Worm (Caenorhabditis elegans) whole organism, early embryonic: ENCODE data around the gene him-10.

Source experiments
- B0310.2 ChIP-seq: sonication (generic microtip); optimal IDR thresholded peaks from 2 replicates; lab custom pipeline; 2016; ENCODE audit warnings: mild to moderate bottlenecking, missing genetic modification characterization, missing compliant biosample characterization
- ama-1 ChIP-seq: fragments of 150-350 bp; optimal IDR thresholded peaks from 2 replicates; lab custom pipeline; 2014
- ets-7 ChIP-seq: sonication (generic microtip); optimal IDR thresholded peaks from 2 replicates; lab custom pipeline; 2016; ENCODE audit warnings: missing genotype, missing genetic modification characterization, missing compliant biosample characterization
- hmg-4 ChIP-seq: fragments of 200-800 bp; sonication (Bioruptor generic); optimal IDR thresholded peaks from 2 replicates; lab custom pipeline; 2018; ENCODE audit warnings: mild to moderate bottlenecking, missing genetic modification characterization, missing compliant biosample characterization
- pes-1 ChIP-seq: fragments of 200-800 bp; sonication (Bioruptor generic); IDR thresholded peaks from 2 replicates; pipeline ENCODE4 v1.3.6; 2022; ENCODE audit warnings: missing genetic modification reagents, missing genetic modification characterization, missing compliant biosample characterization
- scrt-1 ChIP-seq: fragments of 200-800 bp; sonication (Bioruptor generic); IDR thresholded peaks from 2 replicates; pipeline ENCODE4 v1.3.6; 2022; ENCODE audit warnings: missing genetic modification characterization, missing compliant biosample characterization
- tra-4 ChIP-seq: sonication (generic microtip); optimal IDR thresholded peaks from 2 replicates; lab custom pipeline; 2017; ENCODE audit warnings: missing genetic modification characterization, missing compliant biosample characterization

- TF ChIP-seq tra-4 (tag; lab: Kevin White, UChicago) (no peak), hmg-4 (no peak), ama-1 (no peak), B0310.2 (no peak), scrt-1 (no peak), ets-7 (tag; lab: Kevin White, UChicago) (no peak), pes-1 (no peak)
Observed at ce11 chrIII:5806720-5807119, 3.7 kb downstream of the him-10 start, which contains the start of gene R12B2.2.
